2 fruit fly cellular contexts compared by ENCODE assay signal in genomic region chr3R:30450224-30450623, dm6.
TF ChIP-seq lines count a peak whose summit lies in the region.

No protein-coding gene starts in this region.

TF ChIP-seq in whole organism, embryonic, 481 proteins besides CTCF, POLR2A, EP300 and RAD21 (continued from another document and continues in another):
- TF ChIP-seq CG1233 (GFP tag; optimal IDR thresholded peaks at IDR 0.05; lab: Kevin White, UChicago) (peak; percentile 85), CG17568 (GFP tag; optimal IDR thresholded peaks at IDR 0.05; lab: Kevin White, UChicago) (peak; percentile 82), CG4282 (GFP tag; optimal IDR thresholded peaks at IDR 0.05; lab: Kevin White, UChicago) (peak; percentile 5), Stat92E (GFP tag; optimal IDR thresholded peaks at IDR 0.05; lab: Kevin White, UChicago) (no peak), CG18476 (GFP tag; optimal IDR thresholded peaks at IDR 0.05; lab: Kevin White, UChicago) (peak; percentile 88), Eip74EF (GFP tag; optimal IDR thresholded peaks at IDR 0.05; lab: Kevin White, UChicago) (no peak), tio (GFP tag; optimal IDR thresholded peaks at IDR 0.05; lab: Kevin White, UChicago) (peak; percentile 88), yki (optimal IDR thresholded peaks at IDR 0.05; lab: Kevin White, UChicago) (peak; percentile 57), Chrac-16 (GFP tag; optimal IDR thresholded peaks at IDR 0.05; lab: Kevin White, UChicago) (no peak), CG3838 (GFP tag; optimal IDR thresholded peaks at IDR 0.05; lab: Kevin White, UChicago) (peak; percentile 80), Taf1 (GFP tag; IDR thresholded peaks at IDR 0.05; lab: Robert Waterston, UW) (peak; percentile 77), sens (GFP tag; lab: Kevin White, UChicago) (peak; percentile 98), dimm (GFP tag; IDR thresholded peaks at IDR 0.05; lab: Robert Waterston, UW) (no peak), CG30403 (GFP tag; optimal IDR thresholded peaks at IDR 0.05; lab: Kevin White, UChicago) (no peak), CG2875 (GFP tag; optimal IDR thresholded peaks at IDR 0.05; lab: Kevin White, UChicago) (peak; percentile 89), CG8290 (GFP tag; optimal IDR thresholded peaks at IDR 0.05; lab: Kevin White, UChicago) (peak; percentile 77), CG8290 (tag; optimal IDR thresholded peaks at IDR 0.05; lab: Kevin White, UChicago) (peak; percentile 50 to 79), pfk (GFP tag; optimal IDR thresholded peaks at IDR 0.05; lab: Kevin White, UChicago) (peak; percentile 56), Neu2 (GFP tag; optimal IDR thresholded peaks at IDR 0.05; lab: Kevin White, UChicago; ENCODE audit: borderline replicate concordance) (no peak), peb (GFP tag; IDR thresholded peaks at IDR 0.05; lab: Robert Waterston, UW) (peak; percentile 62; the same call in 1 of the 2 replicates), Hand (GFP tag; optimal IDR thresholded peaks at IDR 0.05; lab: Kevin White, UChicago) (peak; percentile 40), CG8388 (GFP tag; optimal IDR thresholded peaks at IDR 0.05; lab: Kevin White, UChicago) (peak; percentile 26), Dbx (GFP tag; IDR thresholded peaks at IDR 0.05; lab: Robert Waterston, UW) (peak; percentile 94), kni (GFP tag; optimal IDR thresholded peaks at IDR 0.05; lab: Kevin White, UChicago) (peak; percentile 59), lbe (GFP tag; optimal IDR thresholded peaks at IDR 0.05; lab: Kevin White, UChicago) (peak; percentile 94), tx (GFP tag; optimal IDR thresholded peaks at IDR 0.05; lab: Kevin White, UChicago) (peak; percentile 59), CG6254 (GFP tag; optimal IDR thresholded peaks at IDR 0.05; lab: Kevin White, UChicago) (peak; percentile 82), ewg (GFP tag; optimal IDR thresholded peaks at IDR 0.05; lab: Kevin White, UChicago) (peak; percentile 44), cg (GFP tag; optimal IDR thresholded peaks at IDR 0.05; lab: Kevin White, UChicago) (no peak), kay (GFP tag; optimal IDR thresholded peaks at IDR 0.05; lab: Kevin White, UChicago) (peak; percentile 28), CG17912 (GFP tag; optimal IDR thresholded peaks at IDR 0.05; lab: Kevin White, UChicago) (peak; percentile 30), sqz (GFP tag; optimal IDR thresholded peaks at IDR 0.05; lab: Kevin White, UChicago) (peak; percentile 58), al (GFP tag; IDR thresholded peaks at IDR 0.05; lab: Robert Waterston, UW) (no peak; the same call in 1 of the 2 replicates), Fer2 (tag; optimal IDR thresholded peaks at IDR 0.05; lab: Kevin White, UChicago) (peak; percentile 17), odd (GFP tag; optimal IDR thresholded peaks at IDR 0.05; lab: Kevin White, UChicago) (peak; percentile 73), ATbp (GFP tag; optimal IDR thresholded peaks at IDR 0.05; lab: Kevin White, UChicago) (peak; percentile 91), CG17802 (tag; optimal IDR thresholded peaks at IDR 0.05; lab: Kevin White, UChicago) (no peak), Dfd (GFP tag; optimal IDR thresholded peaks at IDR 0.05; lab: Kevin White, UChicago) (no peak), trem (tag; optimal IDR thresholded peaks at IDR 0.05; lab: Kevin White, UChicago) (no peak), Ravus (GFP tag; IDR thresholded peaks at IDR 0.05; lab: Robert Waterston, UW) (peak; percentile 26; the same call in 1 of the 2 replicates), CG7556 (GFP tag; optimal IDR thresholded peaks at IDR 0.05; lab: Kevin White, UChicago) (peak; percentile 57), CG11723 (GFP tag; optimal IDR thresholded peaks at IDR 0.05; lab: Kevin White, UChicago) (peak; percentile 78), CG18011 (GFP tag; optimal IDR thresholded peaks at IDR 0.05; lab: Kevin White, UChicago) (peak; percentile 65), Blimp-1 (GFP tag; optimal IDR thresholded peaks at IDR 0.05; lab: Kevin White, UChicago) (peak; percentile 72), nau (GFP tag; optimal IDR thresholded peaks at IDR 0.05; lab: Kevin White, UChicago) (peak; percentile 89), Dip3 (GFP tag; optimal IDR thresholded peaks at IDR 0.05; lab: Kevin White, UChicago) (no peak), ap (GFP tag; IDR thresholded peaks at IDR 0.05; lab: Robert Waterston, UW) (no peak), sr (GFP tag; IDR thresholded peaks at IDR 0.05; lab: Robert Waterston, UW) (peak; percentile 79), p53 (GFP tag; optimal IDR thresholded peaks at IDR 0.05; lab: Kevin White, UChicago) (peak; percentile 60), CG7745 (tag; optimal IDR thresholded peaks at IDR 0.05; lab: Kevin White, UChicago) (no peak), CG3726 (GFP tag; IDR thresholded peaks at IDR 0.05; lab: Robert Waterston, UW) (peak; percentile 89), CG14050 (GFP tag; IDR thresholded peaks at IDR 0.05; lab: Robert Waterston, UW) (no peak), Atf3 (GFP tag; optimal IDR thresholded peaks at IDR 0.05; lab: Kevin White, UChicago) (peak; percentile 68), ssp (GFP tag; IDR thresholded peaks at IDR 0.05; lab: Robert Waterston, UW) (peak; percentile 35; the same call in 1 of the 2 replicates), CG8478 (optimal IDR thresholded peaks at IDR 0.05; lab: Kevin White, UChicago) (no peak), CG2120 (GFP tag; optimal IDR thresholded peaks at IDR 0.05; lab: Kevin White, UChicago) (peak; percentile 75), NFAT (GFP tag; IDR thresholded peaks at IDR 0.05; lab: Robert Waterston, UW) (peak; percentile 79; the same call in 1 of the 2 replicates), stwl (tag; optimal IDR thresholded peaks at IDR 0.05; lab: Kevin White, UChicago) (no peak), row (GFP tag; IDR thresholded peaks at IDR 0.05; lab: Robert Waterston, UW) (peak; percentile 25; the same call in 1 of the 3 replicates), CG14965 (GFP tag; optimal IDR thresholded peaks at IDR 0.05; lab: Kevin White, UChicago; ENCODE audit: borderline replicate concordance) (peak; percentile 72), NK7.1 (GFP tag; optimal IDR thresholded peaks at IDR 0.05; lab: Kevin White, UChicago) (no peak), E2f1 (GFP tag; IDR thresholded peaks at IDR 0.05; lab: Robert Waterston, UW) (peak; percentile 71), CG12299 (tag; optimal IDR thresholded peaks at IDR 0.05; lab: Kevin White, UChicago) (no peak), Lhr (GFP tag; optimal IDR thresholded peaks at IDR 0.05; lab: Kevin White, UChicago) (peak; percentile 60), CG42726 (GFP tag; IDR thresholded peaks at IDR 0.05; lab: Robert Waterston, UW; ENCODE audit: partially characterized antibody) (no peak), MESR4 (GFP tag; optimal IDR thresholded peaks at IDR 0.05; lab: Kevin White, UChicago) (peak; percentile 7)

TF ChIP-seq in whole organism, prepupa, 60 proteins besides CTCF, POLR2A, EP300 and RAD21 (continued from another document):
- TF ChIP-seq acj6 (GFP tag; optimal IDR thresholded peaks at IDR 0.05; lab: Kevin White, UChicago) = peak; percentile 45
- peak; percentile 85 for TF ChIP-seq CG6854 (GFP tag; optimal IDR thresholded peaks at IDR 0.05; lab: Kevin White, UChicago)
- TF ChIP-seq CG7368 (GFP tag; optimal IDR thresholded peaks at IDR 0.05; lab: Kevin White, UChicago) = no peak
- TF ChIP-seq lz (GFP tag; optimal IDR thresholded peaks at IDR 0.05; lab: Kevin White, UChicago) = peak; percentile 37
- no peak for TF ChIP-seq Ets96B (tag; optimal IDR thresholded peaks at IDR 0.05; lab: Kevin White, UChicago)
- TF ChIP-seq Blimp-1 (GFP tag; optimal IDR thresholded peaks at IDR 0.05; lab: Kevin White, UChicago) = peak; percentile 21
- TF ChIP-seq Lpt (GFP tag; optimal IDR thresholded peaks at IDR 0.05; lab: Kevin White, UChicago) = peak; percentile 44
- peak; percentile 52 for TF ChIP-seq CG16779 (tag; optimal IDR thresholded peaks at IDR 0.05; lab: Kevin White, UChicago)
TF ChIP-seq in whole organism, prepupa: peak in this region for 42.
